Worm (Caenorhabditis elegans): ENCODE data around the gene T05A7.6.

- no peak for TF ChIP-seq Y53G8AR.9 (GFP tag; conservative IDR thresholded peaks at IDR 0.05)
- TF ChIP-seq cebp-2 (GFP tag; IDR thresholded peaks at IDR 0.05): no peak
- TF ChIP-seq repo-1 (tag; optimal IDR thresholded peaks at IDR 0.05): no peak
- no peak for TF ChIP-seq let-607 (tag; optimal IDR thresholded peaks at IDR 0.05)
- TF ChIP-seq unc-62 (GFP tag; optimal IDR thresholded peaks at IDR 0.05): no peak
- no peak for TF ChIP-seq D2030.7 (GFP tag; IDR thresholded peaks at IDR 0.05)
- no peak for TF ChIP-seq lir-1 (GFP tag; conservative IDR thresholded peaks at IDR 0.05)
- no peak for TF ChIP-seq gei-17 (GFP tag; optimal IDR thresholded peaks at IDR 0.05)
- no peak for TF ChIP-seq F10E7.11 (tag; optimal IDR thresholded peaks at IDR 0.05)
- TF ChIP-seq dpl-1 (GFP tag; optimal IDR thresholded peaks at IDR 0.05): no peak
- no peak for TF ChIP-seq madf-3 (GFP tag; IDR thresholded peaks at IDR 0.05)
- no peak for TF ChIP-seq nhr-120 (GFP tag; IDR thresholded peaks at IDR 0.05)
- TF ChIP-seq ceh-91 (GFP tag; IDR thresholded peaks at IDR 0.05): no peak
- TF ChIP-seq somi-1 (GFP tag; optimal IDR thresholded peaks at IDR 0.05): no peak
Observed at ce11 chrII:4665359-4665758, 6.2 kb downstream of the T05A7.6 start, which contains the start of gene T05A7.11.

All from whole organism, young adult.